Worm (Caenorhabditis elegans) whole organism, dauer: Measurements from ENCODE around the gene D1044.4.

Experiments used
- unc-62 ChIP-seq: sonication (generic microtip); optimal IDR thresholded peaks from 2 replicates; lab custom pipeline; 2017; ENCODE audit warnings: missing biosample characterization, missing genetic modification reagents, missing genetic modification characterization

D1044.4 gene

ce11 chrIII:5501358-5502287 is 20.2 kb downstream of the D1044.4 start, which contains the start of gene R02F2.1:
Gene R02F2.1 (plus strand): TSS chrIII:5501885.
- no peak for TF ChIP-seq unc-62 (GFP tag; lab: Kevin White, UChicago)

- no peak for TF ChIP-seq unc-62 (GFP tag; lab: Kevin White, UChicago)
Observed at ce11 chrIII:5500732-5501131, 21.1 kb downstream of the D1044.4 start.

ce11 chrIII:5499942-5500341 is 21.9 kb downstream of the D1044.4 start:
- TF ChIP-seq unc-62 (GFP tag; lab: Kevin White, UChicago), result no peak

- no peak for TF ChIP-seq unc-62 (GFP tag; lab: Kevin White, UChicago)
Observed at ce11 chrIII:5498973-5499372, 22.9 kb downstream of the D1044.4 start, which contains the start of gene R02F2.9. Gene R02F2.9 (plus strand): TSS chrIII:5499190.

- no peak for TF ChIP-seq unc-62 (GFP tag; lab: Kevin White, UChicago)
Observed at ce11 chrIII:5495168-5495567, 26.7 kb downstream of the D1044.4 start, which contains the start of gene R02F2.8. Gene R02F2.8 (minus strand): TSS chrIII:5495268.

- TF ChIP-seq unc-62 (GFP tag; lab: Kevin White, UChicago), result no peak
Observed at ce11 chrIII:5487087-5487603, 34.7 kb downstream of the D1044.4 start, which contains the start of gene osg-1. Gene osg-1 (plus strand): TSS chrIII:5487553.

- no peak for TF ChIP-seq unc-62 (GFP tag; lab: Kevin White, UChicago)
Observed at ce11 chrIII:5486345-5486744, 35.5 kb downstream of the D1044.4 start.

ce11 chrIII:5483738-5484315 is 38.0 kb downstream of the D1044.4 start, which contains the start of the genes R02F2.7 and R02F2.4:
Gene R02F2.7 (minus strand): TSS chrIII:5483773.
Gene R02F2.4 (plus strand): TSS chrIII:5484289.
- TF ChIP-seq unc-62 (GFP tag; lab: Kevin White, UChicago), result no peak

ce11 chrIII:5479493-5480167 is 42.2 kb downstream of the D1044.4 start:
- TF ChIP-seq unc-62 (GFP tag; lab: Kevin White, UChicago), result no peak

ce11 chrIII:5478824-5479368 is 42.9 kb downstream of the D1044.4 start, which contains the start of the genes R02F2.6 and R02F2.5:
Gene R02F2.6 (minus strand): TSS chrIII:5478924.
Gene R02F2.5 (plus strand): TSS chrIII:5479318.
- TF ChIP-seq unc-62 (GFP tag; lab: Kevin White, UChicago), result no peak

ce11 chrIII:5478011-5478410 is 43.8 kb downstream of the D1044.4 start, which contains the start of gene R02F2.10:
Gene R02F2.10 (plus strand): TSS chrIII:5478311.
- TF ChIP-seq unc-62 (GFP tag; lab: Kevin White, UChicago), result no peak

ce11 chrIII:5474176-5474575 is 47.7 kb downstream of the D1044.4 start, which contains the start of gene lon-1:
Gene lon-1 (plus strand): TSS chrIII:5474476.
- TF ChIP-seq unc-62 (GFP tag; lab: Kevin White, UChicago), result no peak

- TF ChIP-seq unc-62 (GFP tag; lab: Kevin White, UChicago), result no peak
Observed at ce11 chrIII:5472693-5473092, 49.1 kb downstream of the D1044.4 start.
